Fruit fly (Drosophila melanogaster): ENCODE results near the gene CG14384.

Gene CG14384

dm6 chr3R:12985828-12986530 lies 18.5 kb upstream of the CG14384 start, which contains the start of gene CG31342 (continued):
- TF ChIP-seq run (tag; optimal IDR thresholded peaks at IDR 0.05) (no peak), CG11723 (GFP tag; optimal IDR thresholded peaks at IDR 0.05) (no peak), CG34422 (GFP tag; IDR thresholded peaks at IDR 0.05) (no peak), phol (tag; optimal IDR thresholded peaks at IDR 0.05) (peak; percentile 99), CG6765 (GFP tag; optimal IDR thresholded peaks at IDR 0.05) (peak; percentile 22), Nf-YB (GFP tag; optimal IDR thresholded peaks at IDR 0.05) (no peak), Ptx1 (GFP tag; IDR thresholded peaks at IDR 0.05) (peak; percentile 24; the same call in 1 of the 2 replicates), CG14050 (GFP tag; IDR thresholded peaks at IDR 0.05) (no peak), TFAM (GFP tag; optimal IDR thresholded peaks at IDR 0.05) (no peak), CG12391 (tag; optimal IDR thresholded peaks at IDR 0.05) (peak; percentile 72), bab2 (GFP tag; optimal IDR thresholded peaks at IDR 0.05) (no peak), pzg (GFP tag; optimal IDR thresholded peaks at IDR 0.05) (peak; percentile 44), CG12236 (GFP tag; optimal IDR thresholded peaks at IDR 0.05) (no peak), Ada2b (GFP tag; IDR thresholded peaks at IDR 0.05) (no peak), CG4617 (GFP tag; optimal IDR thresholded peaks at IDR 0.05; ENCODE audit: borderline replicate concordance) (peak; percentile 93), CG31388 (GFP tag; optimal IDR thresholded peaks at IDR 0.05) (no peak), NfI (GFP tag; optimal IDR thresholded peaks at IDR 0.05) (peak; percentile 19), CG16813 (GFP tag; IDR thresholded peaks at IDR 0.05; ENCODE audit: partially characterized antibody) (peak; percentile 58), abd-A (tag; optimal IDR thresholded peaks at IDR 0.05) (no peak), sug (tag; optimal IDR thresholded peaks at IDR 0.05) (peak; percentile 54), Sox100B (GFP tag; optimal IDR thresholded peaks at IDR 0.05) (no peak), fu2 (GFP tag; optimal IDR thresholded peaks at IDR 0.05) (no peak), CG8290 (GFP tag; optimal IDR thresholded peaks at IDR 0.05) (no peak), CG8290 (tag; optimal IDR thresholded peaks at IDR 0.05) (no peak), Sry-β (GFP tag; optimal IDR thresholded peaks at IDR 0.05) (no peak), CG3995 (GFP tag; optimal IDR thresholded peaks at IDR 0.05) (peak; percentile 71), lbe (GFP tag; optimal IDR thresholded peaks at IDR 0.05) (no peak), Camta (GFP tag; optimal IDR thresholded peaks at IDR 0.05) (no peak), nau (GFP tag; optimal IDR thresholded peaks at IDR 0.05) (no peak), Lhr (GFP tag; optimal IDR thresholded peaks at IDR 0.05) (no peak), CG13775 (GFP tag; optimal IDR thresholded peaks at IDR 0.05) (no peak), CG9817 (tag; optimal IDR thresholded peaks at IDR 0.05) (peak; percentile 28), Dp (GFP tag; optimal IDR thresholded peaks at IDR 0.05) (peak; percentile 3), shn (GFP tag; optimal IDR thresholded peaks at IDR 0.05) (no peak), CG4707 (GFP tag; optimal IDR thresholded peaks at IDR 0.05) (no peak), Oli (tag; optimal IDR thresholded peaks at IDR 0.05) (no peak), ftz-f1 (GFP tag; optimal IDR thresholded peaks at IDR 0.05) (no peak), MBD-R2 (GFP tag; IDR thresholded peaks at IDR 0.05) (peak; percentile 50; the same call in 1 of the 2 replicates), Sry-δ (GFP tag; optimal IDR thresholded peaks at IDR 0.05) (peak; percentile 57), crp (GFP tag; optimal IDR thresholded peaks at IDR 0.05) (no peak), HLH3B (GFP tag; IDR thresholded peaks at IDR 0.05) (no peak; the same call in 1 of the 2 replicates), CG17385 (GFP tag; optimal IDR thresholded peaks at IDR 0.05) (no peak), NK7.1 (GFP tag; optimal IDR thresholded peaks at IDR 0.05) (no peak), wor (GFP tag; IDR thresholded peaks at IDR 0.05) (no peak), CG7745 (tag; optimal IDR thresholded peaks at IDR 0.05) (no peak), pho (GFP tag; optimal IDR thresholded peaks at IDR 0.05) (peak; percentile 9), Hmr (GFP tag; optimal IDR thresholded peaks at IDR 0.05) (no peak), Ets97D (GFP tag; optimal IDR thresholded peaks at IDR 0.05) (peak; percentile 17), CG4360 (GFP tag; IDR thresholded peaks at IDR 0.05) (no peak), CG2678 (tag; optimal IDR thresholded peaks at IDR 0.05) (no peak)

Measured in whole organism, embryonic.